Worm (Caenorhabditis elegans) whole organism, L4/young adult: Measurements from ENCODE around the gene fbxa-196.

Source experiments
- W03F9.2 ChIP-seq: fragments of 150-350 bp; optimal IDR thresholded peaks from 2 replicates; lab custom pipeline; 2014; ENCODE audit warnings: missing biosample characterization, missing genetic modification characterization
- him-1 ChIP-seq: sonication (generic microtip); optimal IDR thresholded peaks from 2 replicates; lab custom pipeline; 2016; ENCODE audit warnings: missing genotype, missing genetic modification reagents, missing genetic modification characterization, missing compliant biosample characterization

DNA sequence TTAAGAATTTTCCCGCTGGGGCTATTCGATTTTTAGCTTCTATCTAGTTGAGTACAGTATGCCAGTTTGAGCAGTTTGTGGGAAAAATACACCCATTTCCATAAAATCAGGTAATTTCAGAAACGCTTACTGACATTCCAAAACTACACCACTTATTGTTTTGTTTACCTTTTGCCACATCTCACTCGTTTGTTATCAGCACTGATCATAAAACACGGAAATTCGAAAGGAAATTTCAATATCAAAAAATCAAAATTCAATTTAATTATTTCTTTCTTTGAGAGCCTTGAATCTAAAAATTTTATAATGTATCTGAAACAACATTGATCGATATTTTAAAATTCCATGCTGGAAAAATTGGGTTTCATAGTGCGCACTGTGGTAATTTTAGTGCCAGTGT is 47.9 kb upstream of the fbxa-196 start:
- TF ChIP-seq W03F9.2 (tag; lab: Kevin White, UChicago) (no peak), him-1 (tag; lab: Kevin White, UChicago) (no peak)
